Worm (Caenorhabditis elegans): ENCODE results near the gene ags-3.

DNA sequence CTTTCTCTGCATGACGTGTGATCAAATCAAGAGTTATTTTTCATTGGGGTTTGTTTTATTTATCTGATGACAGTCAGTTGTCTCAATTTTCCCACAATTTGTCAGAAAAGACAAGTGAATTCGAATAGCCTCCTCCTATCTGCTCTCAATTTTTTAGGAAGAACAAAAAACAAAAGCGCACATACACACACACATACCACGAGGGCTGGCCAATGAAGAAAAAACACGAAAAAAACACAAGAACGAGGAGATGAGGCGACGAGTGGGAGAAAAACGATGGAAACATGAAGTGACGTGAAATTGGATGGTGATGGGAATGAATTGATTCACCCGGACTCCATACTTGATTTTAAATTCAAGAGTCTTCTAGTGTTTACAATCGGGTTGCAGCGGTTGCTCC lies 9.5 kb downstream of the ags-3 start:
- TF ChIP-seq ztf-11 (tag; optimal IDR thresholded peaks at IDR 0.05) (no peak), mab-5 (tag; optimal IDR thresholded peaks at IDR 0.05) (no peak), nhr-12 (tag; optimal IDR thresholded peaks at IDR 0.05) (no peak), sptf-1 (tag; optimal IDR thresholded peaks at IDR 0.05) (no peak), elt-3 (tag; optimal IDR thresholded peaks at IDR 0.05) (no peak), nhr-2 (tag; optimal IDR thresholded peaks at IDR 0.05) (no peak), ces-1 (GFP tag; optimal IDR thresholded peaks at IDR 0.05) (no peak)

Data from whole organism, mixed stage, embryonic.